Worm (Caenorhabditis elegans) whole organism, midembryonic: ENCODE results near the gene T21E8.4.

Experiments used
- T22C8.4 ChIP-seq: fragments of 200-800 bp; sonication (Bioruptor generic); IDR thresholded peaks from 2 replicates; pipeline ENCODE4 v1.3.6; 2022; ENCODE audit warnings: missing genetic modification characterization, missing compliant biosample characterization
- cog-1 ChIP-seq: sonication (generic microtip); optimal IDR thresholded peaks from 2 replicates; lab custom pipeline; 2016; ENCODE audit warnings: missing genetic modification characterization, missing compliant biosample characterization
- klf-2 ChIP-seq: fragments of 200-800 bp; sonication (Bioruptor generic); conservative IDR thresholded peaks from 2 replicates; pipeline ENCODE4 v1.3.6; 2022; ENCODE audit warnings: missing genetic modification reagents, missing genetic modification characterization, missing compliant biosample characterization
- med-1 ChIP-seq: sonication (generic microtip); optimal IDR thresholded peaks from 2 replicates; lab custom pipeline; 2017; ENCODE audit warnings: missing genetic modification characterization, mild to moderate bottlenecking, missing compliant biosample characterization, antibody characterized with exemption, missing genetic modification reagents; ENCODE audit not compliant: insufficient read depth
- tab-1 ChIP-seq: fragments of 200-800 bp; sonication (Bioruptor generic); IDR thresholded peaks from 2 replicates; pipeline ENCODE4 v1.3.6; 2022; ENCODE audit warnings: missing genetic modification characterization, missing compliant biosample characterization

DNA sequence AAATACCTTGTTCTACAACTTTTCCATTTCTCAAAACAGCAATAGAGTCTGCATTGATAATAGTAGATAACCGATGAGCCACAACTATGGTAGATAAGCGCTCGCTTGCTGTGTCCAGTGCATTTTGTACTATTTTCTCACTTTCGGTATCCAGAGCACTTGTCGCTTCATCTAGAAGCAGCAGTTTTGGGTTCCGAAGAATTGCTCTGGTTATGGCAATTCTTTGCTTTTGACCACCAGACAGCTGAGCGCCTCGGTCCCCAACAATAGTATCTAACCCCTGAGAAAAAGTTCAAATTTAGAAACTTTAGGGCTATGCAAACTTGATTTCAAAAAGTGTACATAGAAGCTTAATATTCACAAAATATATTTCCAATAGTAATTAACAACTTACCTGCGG lies 21.0 kb upstream of the T21E8.4 start:
- no peak for TF ChIP-seq cog-1 (tag; lab: Kevin White, UChicago)
- TF ChIP-seq T22C8.4 (GFP tag; lab: Robert Waterston, UW) = no peak
- no peak for TF ChIP-seq klf-2
- no peak for TF ChIP-seq tab-1 (GFP tag; lab: Robert Waterston, UW)
- TF ChIP-seq med-1 (GFP tag; lab: Kevin White, UChicago) = no peak
